Worm (Caenorhabditis elegans): ENCODE results near the gene arr-1.

ce11 chrX:952557-953083 is 2.0 kb downstream of the arr-1 start:
- TF ChIP-seq flt-1 (GFP tag; IDR thresholded peaks at IDR 0.05): no peak
- no peak for TF ChIP-seq med-1 (GFP tag; optimal IDR thresholded peaks at IDR 0.05; ENCODE audit: insufficient read depth)
- TF ChIP-seq ztf-29 (GFP tag; IDR thresholded peaks at IDR 0.05): no peak
- no peak for TF ChIP-seq T22C8.4 (GFP tag; IDR thresholded peaks at IDR 0.05)
- TF ChIP-seq ref-1 (GFP tag; conservative IDR thresholded peaks at IDR 0.05): no peak
- no peak for TF ChIP-seq tab-1 (GFP tag; IDR thresholded peaks at IDR 0.05)
- TF ChIP-seq klf-2 (GFP tag; conservative IDR thresholded peaks at IDR 0.05): no peak

Data from whole organism, midembryonic.